Worm (Caenorhabditis elegans): Measurements from ENCODE around the gene hcf-1.

Gene hcf-1

DNA sequence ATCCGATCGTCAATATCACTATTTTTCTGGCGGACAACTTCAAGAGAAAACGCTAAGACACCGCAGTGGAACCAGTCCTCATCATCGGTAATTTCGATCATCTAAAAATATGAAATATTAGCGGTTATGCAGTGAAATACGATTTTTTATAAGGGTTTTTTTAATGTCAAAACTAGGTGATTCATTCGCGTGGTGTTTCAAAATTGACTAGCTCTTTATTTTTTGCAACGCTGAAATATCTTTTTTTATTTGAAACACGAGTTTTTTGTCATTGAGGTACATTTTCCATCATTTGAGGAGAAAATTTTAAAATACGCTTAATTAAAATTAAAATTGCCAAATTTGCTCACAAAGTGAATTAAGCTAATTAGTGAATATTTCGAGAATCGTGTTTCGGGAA, 14.5 kb downstream of the hcf-1 start, which contains the start of gene dsb-3:
Gene dsb-3 (minus strand): TSS at position 101 of the 400 bp plus-strand sequence.
- TF ChIP-seq ceh-8 (GFP tag; optimal IDR thresholded peaks at IDR 0.05) (no peak), elt-2 (tag; optimal IDR thresholded peaks at IDR 0.05) (no peak), lin-35 (GFP tag; optimal IDR thresholded peaks at IDR 0.05) (no peak), nhr-77 (tag; optimal IDR thresholded peaks at IDR 0.05) (no peak), F16B12.6 (tag; optimal IDR thresholded peaks at IDR 0.05) (no peak), unc-98 (GFP tag; IDR thresholded peaks at IDR 0.05) (no peak), nhr-85 (tag) (no peak), elt-3 (tag; optimal IDR thresholded peaks at IDR 0.05) (no peak), fkh-4 (tag; optimal IDR thresholded peaks at IDR 0.05; ENCODE audit: borderline replicate concordance) (no peak), xbp-1 (tag; optimal IDR thresholded peaks at IDR 0.05) (no peak), jun-1 (tag; optimal IDR thresholded peaks at IDR 0.05) (no peak), fos-1 (tag; optimal IDR thresholded peaks at IDR 0.05) (no peak), snu-23 (GFP tag; optimal IDR thresholded peaks at IDR 0.05) (no peak)

DNA sequence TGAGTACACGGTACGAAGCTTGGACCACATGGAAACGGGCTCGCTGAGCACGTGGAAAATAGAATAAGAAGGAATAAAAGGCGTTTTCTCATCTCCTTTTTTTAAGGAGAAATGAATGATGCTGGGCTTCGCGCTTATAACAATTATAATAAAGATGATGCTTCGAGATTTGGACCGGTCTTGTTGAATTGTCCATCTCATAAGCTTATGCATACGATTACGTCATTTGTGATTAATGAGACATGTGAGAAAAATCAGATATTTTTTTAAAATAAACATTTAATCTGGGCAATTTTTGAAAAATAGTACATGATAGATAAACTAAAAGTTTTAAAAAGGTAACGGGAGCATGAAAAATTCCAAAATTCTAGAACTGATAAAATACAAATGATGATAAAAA, 16.8 kb downstream of the hcf-1 start, which contains the start of gene C46A5.4:
Gene C46A5.4 (minus strand): TSS at position 101 of the 400 bp plus-strand sequence.
- no peak for TF ChIP-seq lin-14 (GFP tag; optimal IDR thresholded peaks at IDR 0.05)
- no peak for TF ChIP-seq ceh-63 (GFP tag; optimal IDR thresholded peaks at IDR 0.05)
- TF ChIP-seq lin-35 (GFP tag; optimal IDR thresholded peaks at IDR 0.05): no peak
- TF ChIP-seq ztf-4 (tag; optimal IDR thresholded peaks at IDR 0.05): no peak
- no peak for TF ChIP-seq zag-1 (tag; optimal IDR thresholded peaks at IDR 0.05)
- TF ChIP-seq nhr-20 (tag; optimal IDR thresholded peaks at IDR 0.05): no peak
- no peak for TF ChIP-seq efl-3 (GFP tag; optimal IDR thresholded peaks at IDR 0.05)
- TF ChIP-seq nhr-12 (tag; optimal IDR thresholded peaks at IDR 0.05): no peak
- no peak for TF ChIP-seq mef-2 (tag; optimal IDR thresholded peaks at IDR 0.05)
- TF ChIP-seq xbp-1 (tag; optimal IDR thresholded peaks at IDR 0.05): no peak
- TF ChIP-seq sptf-1 (tag; optimal IDR thresholded peaks at IDR 0.05): no peak
- TF ChIP-seq pqm-1 (tag; optimal IDR thresholded peaks at IDR 0.05): no peak
- no peak for TF ChIP-seq ceh-8 (GFP tag; optimal IDR thresholded peaks at IDR 0.05)

DNA sequence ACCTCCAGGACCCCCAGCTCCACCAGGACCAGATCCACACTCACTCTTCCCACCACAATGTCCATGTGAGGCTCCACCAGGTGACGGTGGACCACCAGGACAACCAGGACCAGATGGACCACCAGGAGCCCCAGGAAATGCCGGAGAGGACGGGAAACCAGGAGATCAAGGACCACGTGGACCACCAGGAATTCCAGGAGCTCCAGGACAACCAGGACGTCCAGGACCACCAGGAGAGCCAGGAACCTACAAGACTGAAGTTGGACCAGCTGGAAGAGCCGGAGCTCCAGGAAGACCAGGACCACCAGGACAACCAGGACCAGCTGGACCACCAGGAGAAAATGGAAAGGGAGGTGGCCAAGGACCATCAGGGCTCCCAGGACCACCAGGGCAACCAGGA, 20.0 kb downstream of the hcf-1 start:
- no peak for TF ChIP-seq zag-1 (tag; optimal IDR thresholded peaks at IDR 0.05)
- no peak for TF ChIP-seq sptf-1 (tag; optimal IDR thresholded peaks at IDR 0.05)
- TF ChIP-seq isw-1 (GFP tag; IDR thresholded peaks at IDR 0.05): no peak
- TF ChIP-seq lin-14 (GFP tag; optimal IDR thresholded peaks at IDR 0.05): no peak
- TF ChIP-seq ama-1 (optimal IDR thresholded peaks at IDR 0.05): no peak
- no peak for TF ChIP-seq fos-1 (tag; optimal IDR thresholded peaks at IDR 0.05)
- no peak for TF ChIP-seq egl-27 (tag; optimal IDR thresholded peaks at IDR 0.05)
- no peak for TF ChIP-seq swsn-7 (tag; optimal IDR thresholded peaks at IDR 0.05)
- TF ChIP-seq snpc-4 (tag; optimal IDR thresholded peaks at IDR 0.05): no peak
- no peak for TF ChIP-seq mef-2 (tag; optimal IDR thresholded peaks at IDR 0.05)
- no peak for TF ChIP-seq irx-1 (tag; optimal IDR thresholded peaks at IDR 0.05)
- no peak for TF ChIP-seq efl-1 (optimal IDR thresholded peaks at IDR 0.05)
- TF ChIP-seq efl-1 (GFP tag; optimal IDR thresholded peaks at IDR 0.05 in 1 of 2): no peak
- TF ChIP-seq snu-23 (GFP tag; optimal IDR thresholded peaks at IDR 0.05): no peak
- TF ChIP-seq unc-62 (GFP tag; optimal IDR thresholded peaks at IDR 0.05): no peak
- no peak for TF ChIP-seq alr-1 (tag; optimal IDR thresholded peaks at IDR 0.05; ENCODE audit: borderline replicate concordance)
- TF ChIP-seq sup-37 (GFP tag; optimal IDR thresholded peaks at IDR 0.05): no peak

DNA sequence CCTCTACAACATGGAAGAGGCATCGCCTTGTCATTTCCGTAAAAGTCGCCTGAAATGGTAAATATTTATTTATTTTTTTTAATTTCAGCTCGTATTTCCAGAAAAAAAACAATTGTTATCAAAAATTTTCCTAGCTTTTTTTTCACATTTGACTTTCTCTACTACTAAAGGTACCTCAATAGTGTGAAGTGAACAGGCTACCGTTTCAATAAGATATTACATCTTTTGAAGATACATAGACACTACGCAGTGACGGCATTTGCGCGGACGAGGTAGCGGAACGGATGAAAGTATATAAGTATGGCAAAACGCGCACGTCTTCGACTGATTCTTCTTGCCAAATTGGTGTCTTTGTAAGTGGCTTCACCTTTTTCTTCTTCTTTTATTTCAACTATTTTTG, 21.0 kb downstream of the hcf-1 start, which contains the start of gene col-14:
Gene col-14 (plus strand): TSS at position 301 of the 400 bp plus-strand sequence.
- TF ChIP-seq efl-1 (optimal IDR thresholded peaks at IDR 0.05) (no peak), efl-1 (GFP tag; optimal IDR thresholded peaks at IDR 0.05 in 1 of 2) (peak in 1 of 2 experiments; percentile 14), jun-1 (tag; optimal IDR thresholded peaks at IDR 0.05) (no peak)

DNA sequence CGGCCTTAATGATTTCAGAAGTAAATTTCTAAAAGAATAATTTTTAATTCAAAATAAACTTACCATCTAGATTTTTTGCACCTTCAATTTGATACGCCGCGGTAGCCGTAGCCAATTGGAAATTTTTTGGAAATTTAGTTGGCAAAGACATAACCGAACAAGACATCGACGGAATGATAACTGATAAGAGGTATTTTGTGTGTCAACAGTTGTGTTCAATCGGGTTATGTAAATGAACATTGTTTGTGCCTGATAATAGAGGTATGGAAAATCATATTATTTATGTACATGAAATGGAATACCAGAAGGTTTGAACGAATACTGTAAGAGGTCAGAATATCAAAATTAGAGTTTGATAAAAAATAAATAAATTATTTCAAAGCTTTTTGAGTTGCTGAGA, 26.2 kb downstream of the hcf-1 start, which contains the start of gene klo-1:
Gene klo-1 (minus strand): TSS at position 388 of the 400 bp plus-strand sequence.
- TF ChIP-seq elt-2 (tag; optimal IDR thresholded peaks at IDR 0.05) (peak; percentile 49), ceh-90 (tag; optimal IDR thresholded peaks at IDR 0.05) (no peak)
